Fruit fly (Drosophila melanogaster) whole organism, embryonic: Measurements from ENCODE around the gene Sgf11.

Experiments
- Adf1 ChIP-seq: fragments of 200-800 bp; sonication (Bioruptor generic); IDR thresholded peaks from 2 replicates; pipeline ENCODE4 v1.3.6; 2022; ENCODE audit warnings: missing biosample characterization, missing genetic modification characterization
- Antp ChIP-seq: fragments of 200-800 bp; sonication (Bioruptor generic); optimal IDR thresholded peaks from 3 replicates; lab custom pipeline; 2016; ENCODE audit warnings: missing biosample characterization, missing genetic modification characterization
- BEAF-32 ChIP-seq: fragments of 200-800 bp; sonication (Bioruptor generic); optimal IDR thresholded peaks from 3 replicates; lab custom pipeline; 2017; ENCODE audit warnings: missing biosample characterization, missing genetic modification characterization, mild to moderate bottlenecking, moderate library complexity, missing genetic modification reagents
- Bgb ChIP-seq: fragments of 200-800 bp; sonication (Bioruptor generic); IDR thresholded peaks from 2 replicates; pipeline ENCODE4 v1.3.6; 2022; ENCODE audit warnings: missing biosample characterization, missing genetic modification characterization; ENCODE audit not compliant: partially characterized antibody
- Blimp-1 ChIP-seq: fragments of 200-800 bp; sonication (Bioruptor generic); optimal IDR thresholded peaks from 3 replicates; lab custom pipeline; 2018; ENCODE audit warnings: missing biosample characterization, missing genetic modification characterization, mild to moderate bottlenecking, moderate library complexity, missing genetic modification reagents
- CG10565 ChIP-seq: fragments of 200-800 bp; sonication (Bioruptor generic); optimal IDR thresholded peaks from 3 replicates; lab custom pipeline; 2016; ENCODE audit warnings: missing biosample characterization, mild to moderate bottlenecking, missing genetic modification characterization
- CG11504 ChIP-seq: fragments of 200-800 bp; sonication (Bioruptor generic); optimal IDR thresholded peaks from 3 replicates; lab custom pipeline; 2019; ENCODE audit warnings: missing biosample characterization, mild to moderate bottlenecking, missing genetic modification characterization, moderate library complexity
- CG12942 ChIP-seq: fragments of 200-800 bp; sonication (Bioruptor generic); optimal IDR thresholded peaks from 3 replicates; lab custom pipeline; 2016; ENCODE audit warnings: missing biosample characterization, missing genetic modification characterization
- CG1647 ChIP-seq: fragments of 200-800 bp; sonication (Bioruptor generic); optimal IDR thresholded peaks from 3 replicates; lab custom pipeline; 2016; ENCODE audit warnings: missing biosample characterization, missing genetic modification characterization
- CG17568 ChIP-seq: fragments of 200-800 bp; sonication (Bioruptor generic); optimal IDR thresholded peaks from 2 replicates; lab custom pipeline; 2018; ENCODE audit warnings: missing biosample characterization, mild to moderate bottlenecking, missing genetic modification characterization, moderate library complexity
- CG33213 ChIP-seq: fragments of 200-800 bp; sonication (Bioruptor generic); optimal IDR thresholded peaks from 3 replicates; lab custom pipeline; 2016; ENCODE audit warnings: missing biosample characterization, missing genetic modification characterization
- CG3838 ChIP-seq: fragments of 200-800 bp; sonication (Bioruptor generic); optimal IDR thresholded peaks from 3 replicates; lab custom pipeline; 2016; ENCODE audit warnings: missing biosample characterization, missing genetic modification characterization
- CG3847 ChIP-seq: fragments of 200-800 bp; sonication (Bioruptor generic); IDR thresholded peaks from 2 replicates; pipeline ENCODE4 v1.3.6; 2022; ENCODE audit warnings: missing biosample characterization, missing genetic modification characterization
- CG42726 ChIP-seq: fragments of 200-800 bp; sonication (Bioruptor generic); IDR thresholded peaks from 2 replicates; pipeline ENCODE4 v1.3.6; 2022; ENCODE audit warnings: missing biosample characterization, missing genetic modification characterization; ENCODE audit not compliant: partially characterized antibody
- CG9215 ChIP-seq: fragments of 200-800 bp; sonication (Bioruptor generic); IDR thresholded peaks from 2 replicates; pipeline ENCODE4 v1.3.6; 2022; ENCODE audit warnings: missing biosample characterization, missing genetic modification characterization
- CTCF ChIP-seq: fragments of 200-800 bp; sonication (Bioruptor generic); optimal IDR thresholded peaks from 2 replicates; lab custom pipeline; 2017; ENCODE audit warnings: missing biosample characterization, mild to moderate bottlenecking, missing genetic modification characterization, moderate library complexity
- D ChIP-seq, 2 experiments: fragments of 200-800 bp in 1 of 2; fragments of >200 bp in 1 of 2; sonication (Bioruptor generic) in 1 of 2; optimal IDR thresholded peaks; 2 replicates in 1 of 2; 3 replicates in 1 of 2; lab custom pipeline; 2017; ENCODE audit warnings: mild to moderate bottlenecking in 1 of 2, missing biosample characterization in 1 of 2, missing genetic modification characterization in 1 of 2, missing genetic modification reagents in 1 of 2
- Dad ChIP-seq: fragments of 200-800 bp; sonication (Bioruptor generic); optimal IDR thresholded peaks from 3 replicates; lab custom pipeline; 2016; ENCODE audit warnings: missing biosample characterization, missing genetic modification characterization
- Doc2 ChIP-seq: fragments of 200-800 bp; sonication (Bioruptor generic); IDR thresholded peaks from 2 replicates; pipeline ENCODE4 v1.3.6; 2022; ENCODE audit warnings: missing biosample characterization, missing genetic modification characterization
- Dp ChIP-seq: fragments of 200-800 bp; sonication (Bioruptor generic); optimal IDR thresholded peaks from 2 replicates; lab custom pipeline; 2018; ENCODE audit warnings: missing biosample characterization, mild to moderate bottlenecking, missing genetic modification characterization, moderate library complexity
- Drgx ChIP-seq: fragments of 200-800 bp; sonication (Bioruptor generic); IDR thresholded peaks from 2 replicates; pipeline ENCODE4 v1.3.6; 2022; ENCODE audit warnings: missing biosample characterization, missing genetic modification characterization
- E2f2 ChIP-seq: fragments of 200-800 bp; sonication (Bioruptor generic); IDR thresholded peaks from 2 replicates; pipeline ENCODE4 v1.3.6; 2022; ENCODE audit warnings: missing biosample characterization, missing genetic modification characterization
- Jarid2 ChIP-seq: fragments of 200-800 bp; sonication (Bioruptor generic); optimal IDR thresholded peaks from 3 replicates; lab custom pipeline; 2017; ENCODE audit warnings: mild to moderate bottlenecking, missing biosample characterization, missing genetic modification reagents, missing genetic modification characterization
- Med ChIP-seq: fragments of 200-800 bp; sonication (Bioruptor generic); peaks from one replicate; lab custom pipeline; 2016; ENCODE audit warnings: missing biosample characterization, missing genetic modification characterization, mild to moderate bottlenecking, inconsistent platforms, moderate library complexity
- NFAT ChIP-seq: fragments of 200-800 bp; sonication (Bioruptor generic); IDR thresholded peaks from 2 replicates; pipeline ENCODE4 v1.3.6; 2022; ENCODE audit warnings: missing biosample characterization, missing genetic modification characterization
- Nf-YC ChIP-seq: fragments of 200-800 bp; optimal IDR thresholded peaks from 3 replicates; lab custom pipeline; 2019; ENCODE audit warnings: missing biosample characterization, mild to moderate bottlenecking, missing genetic modification characterization, moderate library complexity
- NfI ChIP-seq: fragments of 200-800 bp; sonication (Bioruptor generic); optimal IDR thresholded peaks from 3 replicates; lab custom pipeline; 2018; ENCODE audit warnings: missing biosample characterization, mild to moderate bottlenecking, missing genetic modification characterization, moderate library complexity
- Xbp1 ChIP-seq: fragments of 200-800 bp; sonication (Bioruptor generic); optimal IDR thresholded peaks from 3 replicates; lab custom pipeline; 2016; ENCODE audit warnings: missing biosample characterization, mild to moderate bottlenecking, missing genetic modification characterization
- amos ChIP-seq: fragments of 200-800 bp; sonication (Bioruptor generic); IDR thresholded peaks from 2 replicates; pipeline ENCODE4 v1.3.6; 2022; ENCODE audit warnings: missing biosample characterization, missing genetic modification characterization; ENCODE audit not compliant: partially characterized antibody
- ara ChIP-seq: fragments of 200-800 bp; sonication (Bioruptor generic); IDR thresholded peaks from 2 replicates; pipeline ENCODE4 v1.3.6; 2022; ENCODE audit warnings: missing biosample characterization, missing genetic modification characterization
- chif ChIP-seq, 2 experiments: fragments of 200-800 bp; sonication (Bioruptor generic); optimal IDR thresholded peaks; 3 replicates each; lab custom pipeline; 2016; ENCODE audit warnings: missing biosample characterization in 2 of 2, missing genetic modification characterization in 2 of 2
- ftz-f1 ChIP-seq: fragments of 200-800 bp; sonication (Bioruptor generic); optimal IDR thresholded peaks from 2 replicates; lab custom pipeline; 2016; ENCODE audit warnings: missing biosample characterization, missing genetic modification characterization
- grau ChIP-seq: fragments of 200-800 bp; optimal IDR thresholded peaks from 3 replicates; lab custom pipeline; 2019; ENCODE audit warnings: missing biosample characterization, mild to moderate bottlenecking, missing genetic modification characterization, moderate library complexity
- lbe ChIP-seq: fragments of 200-800 bp; sonication (Bioruptor generic); optimal IDR thresholded peaks from 2 replicates; lab custom pipeline; 2016; ENCODE audit warnings: missing biosample characterization, mild to moderate bottlenecking, missing genetic modification characterization
- mld ChIP-seq: fragments of 200-800 bp; sonication (Bioruptor generic); IDR thresholded peaks from 3 replicates; pipeline ENCODE4 v1.3.6; 2022; ENCODE audit warnings: missing biosample characterization, missing genetic modification characterization; ENCODE audit not compliant: partially characterized antibody
- nerfin-1 ChIP-seq: fragments of 200-800 bp; sonication (Bioruptor generic); optimal IDR thresholded peaks from 3 replicates; lab custom pipeline; 2019; ENCODE audit warnings: missing biosample characterization, mild to moderate bottlenecking, missing genetic modification characterization, moderate library complexity
- nerfin-2 ChIP-seq: fragments of 200-800 bp; sonication (Bioruptor generic); IDR thresholded peaks from 2 replicates; pipeline ENCODE4 v1.3.6; 2022; ENCODE audit warnings: missing biosample characterization, missing genetic modification characterization; ENCODE audit not compliant: partially characterized antibody
- oc ChIP-seq: fragments of 200-800 bp; sonication (Bioruptor generic); optimal IDR thresholded peaks from 2 replicates; lab custom pipeline; 2018; ENCODE audit warnings: missing biosample characterization, mild to moderate bottlenecking, missing genetic modification characterization, moderate library complexity
- pho ChIP-seq: fragments of 200-800 bp; sonication (Bioruptor generic); optimal IDR thresholded peaks from 2 replicates; lab custom pipeline; 2016; ENCODE audit warnings: missing biosample characterization, missing genetic modification characterization
- shn ChIP-seq: fragments of 200-800 bp; sonication (Bioruptor generic); optimal IDR thresholded peaks from 3 replicates; lab custom pipeline; 2016; ENCODE audit warnings: missing biosample characterization, missing genetic modification characterization
- sna ChIP-seq: fragments of 200-800 bp; sonication (Bioruptor generic); IDR thresholded peaks from 2 replicates; pipeline ENCODE4 v1.3.6; 2022; ENCODE audit warnings: missing biosample characterization, missing genetic modification characterization; ENCODE audit not compliant: partially characterized antibody
- sqz ChIP-seq: fragments of 200-800 bp; sonication (Bioruptor generic); optimal IDR thresholded peaks from 3 replicates; lab custom pipeline; 2018; ENCODE audit warnings: missing biosample characterization, mild to moderate bottlenecking, missing genetic modification characterization
- ssp ChIP-seq: fragments of 200-800 bp; sonication (Bioruptor generic); IDR thresholded peaks from 2 replicates; pipeline ENCODE4 v1.3.6; 2022; ENCODE audit warnings: missing biosample characterization, missing genetic modification characterization
- sug ChIP-seq: fragments of 200-800 bp; optimal IDR thresholded peaks from 2 replicates; lab custom pipeline; 2019; ENCODE audit warnings: missing biosample characterization, mild to moderate bottlenecking, missing genetic modification characterization, moderate library complexity
- twi ChIP-seq: fragments of 200-800 bp; optimal IDR thresholded peaks from 2 replicates; lab custom pipeline; 2019; ENCODE audit warnings: missing biosample characterization, mild to moderate bottlenecking, missing genetic modification characterization, moderate library complexity
- vnd ChIP-seq: fragments of 200-800 bp; sonication (Bioruptor generic); IDR thresholded peaks from 3 replicates; pipeline ENCODE4 v1.3.6; 2022; ENCODE audit warnings: missing biosample characterization, missing genetic modification characterization; ENCODE audit not compliant: partially characterized antibody
- vvl ChIP-seq: fragments of 200-800 bp; sonication (Bioruptor generic); IDR thresholded peaks from 2 replicates; pipeline ENCODE4 v1.3.6; 2022; ENCODE audit warnings: missing biosample characterization, missing genetic modification characterization
- zen2 ChIP-seq: fragments of 200-800 bp; sonication (Bioruptor generic); IDR thresholded peaks from 3 replicates; pipeline ENCODE4 v1.3.6; 2022; ENCODE audit warnings: missing biosample characterization, missing genetic modification characterization; ENCODE audit not compliant: partially characterized antibody
- zfh2 ChIP-seq: fragments of 200-800 bp; sonication (Bioruptor generic); optimal IDR thresholded peaks from 2 replicates; lab custom pipeline; 2016; ENCODE audit warnings: missing biosample characterization, missing genetic modification characterization

Gene Sgf11

DNA sequence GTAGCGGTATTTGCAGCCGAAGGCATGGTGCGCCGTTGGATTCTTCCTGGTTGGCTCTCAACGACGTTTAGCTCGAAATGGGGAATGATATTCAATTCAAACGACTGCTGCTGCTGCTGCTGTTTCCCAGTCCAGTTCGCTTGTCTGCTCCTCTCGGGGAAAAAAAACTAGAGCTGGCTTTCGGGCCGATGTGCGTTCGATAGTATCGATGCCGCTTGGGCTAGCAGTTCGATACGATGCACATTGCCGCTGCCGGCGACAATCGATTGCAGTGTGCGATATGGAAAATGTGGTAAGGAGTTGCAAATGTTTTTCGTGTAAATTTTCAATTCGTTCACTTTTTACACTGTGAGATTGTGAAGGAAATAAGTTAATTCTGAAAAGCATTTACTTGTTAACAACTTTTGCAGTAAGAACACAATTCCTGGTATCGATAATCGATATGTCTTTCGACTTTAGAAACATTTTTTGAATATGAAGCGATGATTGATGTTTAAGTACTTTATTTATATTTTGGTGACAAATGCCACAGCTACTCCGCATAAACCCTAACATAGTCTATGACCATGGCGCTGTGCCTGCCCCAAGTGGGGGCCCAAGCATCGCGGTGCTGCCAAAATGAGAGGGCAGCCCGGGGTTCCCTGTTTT, 8.5 kb downstream of the Sgf11 start, which contains the start of gene Capr (continued):
- TF ChIP-seq CG10565 = no peak
- peak; percentile 30 for TF ChIP-seq grau (tag; lab: Kevin White, UChicago)
- peak; percentile 41 for TF ChIP-seq Xbp1 (GFP tag; lab: Kevin White, UChicago)
- peak; percentile 28 for TF ChIP-seq CG1647
- peak; percentile 65 for TF ChIP-seq Adf1 (GFP tag; lab: Robert Waterston, UW)
- peak; percentile 91 for TF ChIP-seq Med (GFP tag; lab: Kevin White, UChicago)
- TF ChIP-seq CG11504 = peak; percentile 69
- no peak for TF ChIP-seq CG3838 (GFP tag; lab: Kevin White, UChicago)
- TF ChIP-seq Dp (GFP tag; lab: Kevin White, UChicago) = peak; percentile 78
- peak; percentile 34 for TF ChIP-seq sug (tag; lab: Kevin White, UChicago)
- no peak for TF ChIP-seq Blimp-1 (GFP tag; lab: Kevin White, UChicago)
- peak; percentile 37 for TF ChIP-seq Dad
- peak; percentile 100 for TF ChIP-seq mld
- peak; percentile 17 for TF ChIP-seq shn (GFP tag; lab: Kevin White, UChicago)
- no peak for TF ChIP-seq ara (GFP tag; lab: Robert Waterston, UW)
- TF ChIP-seq pho (GFP tag; lab: Kevin White, UChicago) = peak; percentile 43
- peak; percentile 100 for TF ChIP-seq CG42726 (GFP tag; lab: Robert Waterston, UW)
- TF ChIP-seq CG3847 (GFP tag; lab: Robert Waterston, UW) = peak; percentile 70
- TF ChIP-seq Nf-YC (tag; lab: Kevin White, UChicago) = peak; percentile 6
- peak; percentile 52 for TF ChIP-seq sqz
- TF ChIP-seq nerfin-2 (GFP tag; lab: Robert Waterston, UW) = peak; percentile 100
- no peak for TF ChIP-seq CG17568 (GFP tag; lab: Kevin White, UChicago)
- TF ChIP-seq chif (GFP tag; optimal IDR thresholded peaks at IDR 0.05; lab: Kevin White, UChicago) = peak in 1 of 2 experiments; percentile 18
- TF ChIP-seq oc (tag; lab: Kevin White, UChicago) = no peak
- peak; percentile 99 for TF ChIP-seq zen2 (GFP tag; lab: Robert Waterston, UW)
- peak; percentile 42; the same call in 1 of the 2 replicates for TF ChIP-seq ssp (GFP tag; lab: Robert Waterston, UW)
- no peak for TF ChIP-seq CG9215 (GFP tag; lab: Robert Waterston, UW)
- peak; percentile 44 for TF ChIP-seq CTCF
- peak; percentile 100 for TF ChIP-seq sna
- TF ChIP-seq BEAF-32 (GFP tag; lab: Kevin White, UChicago) = peak; percentile 99
- TF ChIP-seq Jarid2 (GFP tag; lab: Kevin White, UChicago) = peak; percentile 33
- TF ChIP-seq nerfin-1 (tag; lab: Kevin White, UChicago) = peak; percentile 44
- TF ChIP-seq ftz-f1 (GFP tag; lab: Kevin White, UChicago) = peak; percentile 25
- peak; percentile 22; the same call in 1 of the 2 replicates for TF ChIP-seq Drgx (GFP tag; lab: Robert Waterston, UW)
- peak; percentile 100 for TF ChIP-seq Bgb (GFP tag; lab: Robert Waterston, UW)
- TF ChIP-seq twi = peak; percentile 30
- TF ChIP-seq amos (GFP tag; lab: Robert Waterston, UW) = peak; percentile 100
- peak; percentile 86 for TF ChIP-seq E2f2 (GFP tag; lab: Robert Waterston, UW)
- no peak for TF ChIP-seq D (optimal IDR thresholded peaks at IDR 0.05; lab: Kevin White, UChicago)
- TF ChIP-seq D (GFP tag; optimal IDR thresholded peaks at IDR 0.05; lab: Kevin White, UChicago) = no peak
- TF ChIP-seq CG12942 (GFP tag; lab: Kevin White, UChicago) = no peak
- peak; percentile 53 for TF ChIP-seq vvl
- TF ChIP-seq Doc2 = no peak
- peak; percentile 34 for TF ChIP-seq Antp (GFP tag; lab: Kevin White, UChicago)
- TF ChIP-seq CG33213 (GFP tag; lab: Kevin White, UChicago) = peak; percentile 15
- peak; percentile 54 for TF ChIP-seq lbe (GFP tag; lab: Kevin White, UChicago)
- peak; percentile 54 for TF ChIP-seq zfh2 (GFP tag; lab: Kevin White, UChicago)
- peak; percentile 100 for TF ChIP-seq vnd (GFP tag; lab: Robert Waterston, UW)
- TF ChIP-seq NfI (GFP tag; lab: Kevin White, UChicago) = peak; percentile 14
- peak; percentile 68; the same call in 1 of the 2 replicates for TF ChIP-seq NFAT
